Worm (Caenorhabditis elegans) whole organism, L4/young adult: ENCODE results near the gene col-44.

Source experiments
- W03F9.2 ChIP-seq: fragments of 150-350 bp; optimal IDR thresholded peaks from 2 replicates; lab custom pipeline; 2014; ENCODE audit warnings: missing biosample characterization, missing genetic modification characterization
- dao-5 ChIP-seq: sonication (generic microtip); optimal IDR thresholded peaks from 2 replicates; lab custom pipeline; 2016; ENCODE audit warnings: missing genotype, missing genetic modification characterization, moderate library complexity, missing compliant biosample characterization
- him-1 ChIP-seq: sonication (generic microtip); optimal IDR thresholded peaks from 2 replicates; lab custom pipeline; 2016; ENCODE audit warnings: missing genotype, missing genetic modification reagents, missing genetic modification characterization, missing compliant biosample characterization

DNA sequence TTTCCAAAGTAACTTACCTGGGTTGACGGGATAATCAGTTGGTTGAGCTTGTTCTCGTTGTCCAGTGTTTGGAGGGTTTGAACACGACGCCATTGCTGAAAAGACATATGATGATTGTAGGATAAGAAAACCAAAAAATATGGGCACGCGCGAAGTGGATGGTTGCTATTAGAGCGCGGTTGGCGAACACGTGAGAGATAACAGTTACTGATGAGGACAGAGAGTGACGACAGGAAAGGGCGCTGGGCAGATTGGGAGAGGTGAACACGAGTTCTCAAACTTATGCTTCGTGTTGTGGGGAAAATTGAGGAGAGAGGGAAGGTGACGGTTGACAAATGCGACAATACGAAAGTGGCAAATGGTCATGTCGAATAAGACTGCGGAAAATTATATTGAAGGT is 12.6 kb downstream of the col-44 start, which contains the start of gene F54B11.8:
- TF ChIP-seq him-1 (tag; lab: Kevin White, UChicago): no peak
- TF ChIP-seq W03F9.2 (tag; lab: Kevin White, UChicago): no peak
- no peak for TF ChIP-seq dao-5 (tag; lab: Kevin White, UChicago)
